Worm (Caenorhabditis elegans) whole organism, L2 larva: ENCODE results near the gene rpl-5.

Source experiments
- ceh-16 ChIP-seq: fragments of 150-350 bp; optimal IDR thresholded peaks from 2 replicates; lab custom pipeline; 2014; ENCODE audit warnings: missing biosample characterization, missing genetic modification characterization
- zag-1 ChIP-seq: fragments of 150-350 bp; optimal IDR thresholded peaks from 2 replicates; lab custom pipeline; 2014; ENCODE audit warnings: missing biosample characterization, missing genetic modification characterization

- no peak for TF ChIP-seq zag-1
- no peak for TF ChIP-seq ceh-16 (tag; lab: Kevin White, UChicago)
Observed at ce11 chrII:8559188-8559587, 10.5 kb upstream of the rpl-5 start.
